Fruit fly (Drosophila melanogaster) whole organism, prepupa: ENCODE data around the gene CG6028.

Experiments
- Blimp-1 ChIP-seq: fragments of 200-800 bp; sonication (Bioruptor generic); optimal IDR thresholded peaks from 3 replicates; lab custom pipeline; 2017; ENCODE audit warnings: missing biosample characterization, missing genetic modification characterization, mild to moderate bottlenecking, moderate library complexity, missing genetic modification reagents
- CG10631 ChIP-seq: fragments of 200-800 bp; sonication (Bioruptor generic); optimal IDR thresholded peaks from 2 replicates; lab custom pipeline; 2016; ENCODE audit warnings: missing biosample characterization, missing genetic modification characterization
- CG11762 ChIP-seq: fragments of 200-800 bp; sonication (Bioruptor generic); optimal IDR thresholded peaks from 3 replicates; lab custom pipeline; 2016; ENCODE audit warnings: missing biosample characterization, missing genetic modification characterization; ENCODE audit not compliant: insufficient read depth
- CG11902 ChIP-seq: fragments of 200-800 bp; sonication (Bioruptor generic); optimal IDR thresholded peaks from 3 replicates; lab custom pipeline; 2016; ENCODE audit warnings: missing biosample characterization, missing genetic modification characterization
- CG1621 ChIP-seq: fragments of 200-800 bp; sonication (Bioruptor generic); optimal IDR thresholded peaks from 3 replicates; lab custom pipeline; 2018; ENCODE audit warnings: missing biosample characterization, mild to moderate bottlenecking, missing genetic modification characterization
- CG31627 ChIP-seq: fragments of 200-800 bp; sonication (Bioruptor generic); optimal IDR thresholded peaks from 3 replicates; lab custom pipeline; 2016; ENCODE audit warnings: missing biosample characterization, missing genetic modification characterization
- CG34406 ChIP-seq: fragments of 200-800 bp; sonication (Bioruptor generic); optimal IDR thresholded peaks from 3 replicates; lab custom pipeline; 2016; ENCODE audit warnings: missing biosample characterization, missing genetic modification characterization
- CG4318 ChIP-seq: fragments of 200-800 bp; sonication (Bioruptor generic); optimal IDR thresholded peaks from 3 replicates; lab custom pipeline; 2017; ENCODE audit warnings: missing biosample characterization, mild to moderate bottlenecking, missing genetic modification characterization
- CG6163 ChIP-seq: fragments of 200-800 bp; sonication (Bioruptor generic); IDR thresholded peaks from 3 replicates; pipeline ENCODE4 v1.3.6; 2022; ENCODE audit warnings: missing biosample characterization, missing genetic modification characterization
- CG6276 ChIP-seq: fragments of 200-800 bp; sonication (Bioruptor generic); optimal IDR thresholded peaks from 2 replicates; lab custom pipeline; 2017; ENCODE audit warnings: missing biosample characterization, mild to moderate bottlenecking, missing genetic modification characterization
- CG6792 ChIP-seq: fragments of 200-800 bp; sonication (Bioruptor generic); optimal IDR thresholded peaks from 3 replicates; lab custom pipeline; 2016; ENCODE audit warnings: missing biosample characterization, missing genetic modification characterization
- CG6808 ChIP-seq: fragments of 200-800 bp; sonication (Bioruptor generic); optimal IDR thresholded peaks from 3 replicates; lab custom pipeline; 2017; ENCODE audit warnings: missing biosample characterization, missing genetic modification characterization, mild to moderate bottlenecking, moderate library complexity, missing genetic modification reagents
- CG6854 ChIP-seq: fragments of 200-800 bp; sonication (Bioruptor generic); optimal IDR thresholded peaks from 2 replicates; lab custom pipeline; 2017; ENCODE audit warnings: missing biosample characterization, mild to moderate bottlenecking, missing genetic modification characterization
- CG7368 ChIP-seq: fragments of 200-800 bp; sonication (Bioruptor generic); optimal IDR thresholded peaks from 3 replicates; lab custom pipeline; 2016; ENCODE audit warnings: missing biosample characterization, missing genetic modification characterization
- CG8119 ChIP-seq: fragments of 200-800 bp; sonication (Bioruptor generic); IDR thresholded peaks from 3 replicates; pipeline ENCODE4 v1.3.6; 2022; ENCODE audit warnings: missing biosample characterization, missing genetic modification characterization
- CG9139 ChIP-seq: fragments of 200-800 bp; sonication (Bioruptor generic); optimal IDR thresholded peaks from 3 replicates; lab custom pipeline; 2017; ENCODE audit warnings: missing biosample characterization, mild to moderate bottlenecking, missing genetic modification characterization
- Eip75B ChIP-seq: fragments of 200-800 bp; sonication (Bioruptor generic); optimal IDR thresholded peaks from 3 replicates; lab custom pipeline; 2016; ENCODE audit warnings: missing biosample characterization, missing genetic modification characterization
- Eip78C ChIP-seq: fragments of 200-800 bp; sonication (Bioruptor generic); peaks from one replicate; lab custom pipeline; 2016; ENCODE audit warnings: missing biosample characterization, missing genetic modification characterization
- Eip93F ChIP-seq: fragments of 200-800 bp; sonication (Bioruptor generic); optimal IDR thresholded peaks from 2 replicates; lab custom pipeline; 2016; ENCODE audit warnings: missing biosample characterization, mild to moderate bottlenecking, missing genetic modification characterization
- Ets21C ChIP-seq: fragments of 200-800 bp; sonication (Bioruptor generic); optimal IDR thresholded peaks from 3 replicates; lab custom pipeline; 2016; ENCODE audit warnings: missing biosample characterization, missing genetic modification characterization
- Ets96B ChIP-seq: fragments of 200-800 bp; optimal IDR thresholded peaks from 2 replicates; lab custom pipeline; 2019; ENCODE audit warnings: missing biosample characterization, mild to moderate bottlenecking, missing genetic modification characterization, moderate library complexity
- Gug ChIP-seq: fragments of 200-800 bp; sonication (Bioruptor generic); IDR thresholded peaks from 2 replicates; pipeline ENCODE4 v1.3.6; 2022; ENCODE audit warnings: missing biosample characterization, missing genetic modification characterization
- Hr38 ChIP-seq: sonication (Bioruptor generic); optimal IDR thresholded peaks from 2 replicates; lab custom pipeline; 2016; ENCODE audit warnings: missing biosample characterization, missing genetic modification characterization
- Hr4 ChIP-seq: fragments of 200-800 bp; sonication (Bioruptor generic); optimal IDR thresholded peaks from 3 replicates; lab custom pipeline; 2016; ENCODE audit warnings: missing biosample characterization, missing genetic modification characterization
- Lpt ChIP-seq: fragments of 200-800 bp; sonication (Bioruptor generic); optimal IDR thresholded peaks from 3 replicates; lab custom pipeline; 2016; ENCODE audit warnings: missing biosample characterization, missing genetic modification characterization
- OdsH ChIP-seq: fragments of 200-800 bp; sonication (Bioruptor generic); optimal IDR thresholded peaks from 3 replicates; lab custom pipeline; 2016; ENCODE audit warnings: missing biosample characterization, missing genetic modification characterization
- Smox ChIP-seq: fragments of 200-800 bp; sonication (Bioruptor generic); optimal IDR thresholded peaks from 3 replicates; lab custom pipeline; 2016; ENCODE audit warnings: missing biosample characterization, missing genetic modification characterization
- Sox15 ChIP-seq: fragments of 200-800 bp; sonication (Bioruptor generic); optimal IDR thresholded peaks from 3 replicates; lab custom pipeline; 2016; ENCODE audit warnings: missing biosample characterization, missing genetic modification characterization
- achi ChIP-seq: fragments of 200-800 bp; sonication (Bioruptor generic); optimal IDR thresholded peaks from 3 replicates; lab custom pipeline; 2016; ENCODE audit warnings: missing biosample characterization, missing genetic modification characterization
- acj6 ChIP-seq: fragments of 200-800 bp; sonication (Bioruptor generic); optimal IDR thresholded peaks from 3 replicates; lab custom pipeline; 2016; ENCODE audit warnings: missing biosample characterization, missing genetic modification characterization
- cyc ChIP-seq: fragments of 200-800 bp; sonication (Bioruptor generic); optimal IDR thresholded peaks from 3 replicates; lab custom pipeline; 2016; ENCODE audit warnings: missing biosample characterization, missing genetic modification characterization
- dac ChIP-seq: fragments of 200-800 bp; sonication (Bioruptor generic); optimal IDR thresholded peaks from 2 replicates; lab custom pipeline; 2017; ENCODE audit warnings: missing biosample characterization, mild to moderate bottlenecking, missing genetic modification characterization
- eg ChIP-seq: fragments of 200-800 bp; sonication (Bioruptor generic); IDR thresholded peaks from 3 replicates; pipeline ENCODE4 v1.3.6; 2022; ENCODE audit warnings: missing biosample characterization, missing genetic modification characterization
- fd85E ChIP-seq: fragments of 200-800 bp; sonication (Bioruptor generic); optimal IDR thresholded peaks from 3 replicates; lab custom pipeline; 2016; ENCODE audit warnings: missing biosample characterization, missing genetic modification characterization
- fkh ChIP-seq: fragments of 200-800 bp; sonication (Bioruptor generic); optimal IDR thresholded peaks from 3 replicates; lab custom pipeline; 2017; ENCODE audit warnings: missing biosample characterization, mild to moderate bottlenecking, missing genetic modification characterization, moderate library complexity
- net ChIP-seq: fragments of 200-800 bp; sonication (Bioruptor generic); optimal IDR thresholded peaks from 3 replicates; lab custom pipeline; 2016; ENCODE audit warnings: missing biosample characterization, missing genetic modification characterization
- pdm3 ChIP-seq: fragments of 200-800 bp; sonication (Bioruptor generic); optimal IDR thresholded peaks from 3 replicates; lab custom pipeline; 2016; ENCODE audit warnings: missing biosample characterization, missing genetic modification characterization
- salr ChIP-seq, 2 experiments: fragments of 200-800 bp; sonication (Bioruptor generic); optimal IDR thresholded peaks; 3 replicates each; lab custom pipeline; 2016 to 2018; ENCODE audit warnings: missing biosample characterization in 2 of 2, missing genetic modification characterization in 2 of 2, mild to moderate bottlenecking in 1 of 2
- spab ChIP-seq: fragments of 200-800 bp; sonication (Bioruptor generic); optimal IDR thresholded peaks from 2 replicates; lab custom pipeline; 2017; ENCODE audit warnings: missing biosample characterization, mild to moderate bottlenecking, missing genetic modification characterization, missing genetic modification reagents
- svp ChIP-seq: fragments of 200-800 bp; sonication (Bioruptor generic); peaks from one replicate; lab custom pipeline; 2016; ENCODE audit warnings: missing biosample characterization, missing genetic modification characterization

Gene CG6028

dm6 chr3R:21992909-21993308 is 32.4 kb downstream of the CG6028 start (continued):
- TF ChIP-seq acj6 (GFP tag; lab: Kevin White, UChicago) (peak; percentile 58), CG6792 (GFP tag; lab: Kevin White, UChicago) (peak; percentile 5), CG4318 (GFP tag; lab: Kevin White, UChicago) (peak; percentile 55), CG31627 (GFP tag; lab: Kevin White, UChicago) (peak; percentile 72), fkh (no peak), eg (GFP tag; lab: Robert Waterston, UW) (peak; percentile 78), salr (GFP tag; optimal IDR thresholded peaks at IDR 0.05; lab: Kevin White, UChicago) (peak; percentile 34 to 46), Gug (GFP tag; lab: Robert Waterston, UW) (peak; percentile 70; the same call in 1 of the 2 replicates), CG10631 (GFP tag; lab: Kevin White, UChicago) (peak; percentile 47), svp (GFP tag; lab: Kevin White, UChicago) (peak; percentile 66), Blimp-1 (GFP tag; lab: Kevin White, UChicago) (no peak), cyc (GFP tag; lab: Kevin White, UChicago) (peak; percentile 52), Eip75B (GFP tag; lab: Kevin White, UChicago) (no peak), CG1621 (tag; lab: Kevin White, UChicago) (peak; percentile 27), Ets96B (tag; lab: Kevin White, UChicago) (peak; percentile 43), spab (GFP tag; lab: Kevin White, UChicago) (peak; percentile 2), dac (no peak), Hr38 (GFP tag; lab: Kevin White, UChicago) (no peak), OdsH (peak; percentile 79), Ets21C (peak; percentile 12), Lpt (GFP tag; lab: Kevin White, UChicago) (peak; percentile 29), CG7368 (peak; percentile 24), CG6854 (GFP tag; lab: Kevin White, UChicago) (no peak), CG34406 (GFP tag; lab: Kevin White, UChicago) (peak; percentile 37), achi (peak; percentile 72), CG8119 (GFP tag; lab: Robert Waterston, UW) (peak; percentile 80), Smox (GFP tag; lab: Kevin White, UChicago) (peak; percentile 42), CG11762 (GFP tag; lab: Kevin White, UChicago) (peak; percentile 32), CG11902 (GFP tag; lab: Kevin White, UChicago) (peak; percentile 52), CG6808 (GFP tag; lab: Kevin White, UChicago) (no peak), pdm3 (GFP tag; lab: Kevin White, UChicago) (peak; percentile 75)

- TF ChIP-seq svp (GFP tag; lab: Kevin White, UChicago) (peak; percentile 64), CG10631 (GFP tag; lab: Kevin White, UChicago) (no peak)
These were observed 33.7 kb downstream of the CG6028 start for dm6 chr3R:21991603-21992002.

dm6 chr3R:21989770-21990169 is 35.5 kb downstream of the CG6028 start:
- TF ChIP-seq Eip75B (GFP tag; lab: Kevin White, UChicago) (no peak), Eip78C (GFP tag; lab: Kevin White, UChicago) (no peak), CG6163 (GFP tag; lab: Robert Waterston, UW) (0 out of 3 replicates have a peak, but pooled peaks have one; percentile 8), CG34406 (GFP tag; lab: Kevin White, UChicago) (no peak), CG4318 (GFP tag; lab: Kevin White, UChicago) (no peak), eg (GFP tag; lab: Robert Waterston, UW) (peak; percentile 54; the same call in 2 of the 3 replicates), CG9139 (GFP tag; lab: Kevin White, UChicago) (no peak), Hr4 (GFP tag; lab: Kevin White, UChicago) (no peak), Ets21C (no peak), fd85E (GFP tag; lab: Kevin White, UChicago) (no peak), CG6276 (peak; percentile 53), OdsH (no peak), Eip93F (GFP tag; lab: Kevin White, UChicago) (no peak), CG10631 (GFP tag; lab: Kevin White, UChicago) (no peak), CG11902 (GFP tag; lab: Kevin White, UChicago) (no peak), CG8119 (GFP tag; lab: Robert Waterston, UW) (peak; percentile 62), CG6854 (GFP tag; lab: Kevin White, UChicago) (no peak), Sox15 (GFP tag; lab: Kevin White, UChicago) (no peak), dac (no peak), net (no peak)
- TF ChIP-seq, all 60 proteins: peak for 4
